Fruit fly (Drosophila melanogaster) whole organism, embryonic: ENCODE measurements around the gene Pbgs.
A peak's percentile ranks its signal among the peaks of the same experiment; 100 is the strongest.

Source experiments
- Aef1 ChIP-seq: fragments of 200-800 bp; sonication (Bioruptor generic); IDR thresholded peaks from 3 replicates; pipeline ENCODE4 v1.3.6; 2022; ENCODE audit warnings: missing biosample characterization, missing genetic modification characterization
- CG10147 ChIP-seq: fragments of 200-800 bp; sonication (Bioruptor generic); optimal IDR thresholded peaks from 2 replicates; lab custom pipeline; 2019; ENCODE audit warnings: missing biosample characterization, mild to moderate bottlenecking, missing genetic modification characterization, moderate library complexity
- CG10267 ChIP-seq: fragments of 200-800 bp; sonication (Bioruptor generic); optimal IDR thresholded peaks from 2 replicates; lab custom pipeline; 2018; ENCODE audit warnings: missing biosample characterization, mild to moderate bottlenecking, missing genetic modification characterization, moderate library complexity
- CG10274 ChIP-seq: fragments of 200-800 bp; sonication (Bioruptor generic); optimal IDR thresholded peaks from 3 replicates; lab custom pipeline; 2017; ENCODE audit warnings: missing biosample characterization, mild to moderate bottlenecking, missing genetic modification characterization
- CG10462 ChIP-seq: fragments of 200-800 bp; sonication (Bioruptor generic); optimal IDR thresholded peaks from 2 replicates; lab custom pipeline; 2016; ENCODE audit warnings: missing biosample characterization, missing genetic modification characterization
- CG10959 ChIP-seq: fragments of 200-800 bp; sonication (Bioruptor generic); IDR thresholded peaks from 2 replicates; pipeline ENCODE4 v1.3.6; 2022; ENCODE audit warnings: missing biosample characterization, missing genetic modification characterization
- CG13775 ChIP-seq: fragments of 200-800 bp; sonication (Bioruptor generic); optimal IDR thresholded peaks from 3 replicates; lab custom pipeline; 2017; ENCODE audit warnings: missing biosample characterization, mild to moderate bottlenecking, missing genetic modification characterization
- CG13894 ChIP-seq: fragments of 200-800 bp; sonication (Bioruptor generic); optimal IDR thresholded peaks from 3 replicates; lab custom pipeline; 2018; ENCODE audit warnings: missing biosample characterization, mild to moderate bottlenecking, missing genetic modification characterization, moderate library complexity
- CG15601 ChIP-seq: fragments of 200-800 bp; sonication (Bioruptor generic); optimal IDR thresholded peaks from 3 replicates; lab custom pipeline; 2019; ENCODE audit warnings: missing biosample characterization, mild to moderate bottlenecking, missing genetic modification characterization, moderate library complexity
- CG18599 ChIP-seq: fragments of 200-800 bp; sonication (Bioruptor generic); optimal IDR thresholded peaks from 3 replicates; lab custom pipeline; 2017; ENCODE audit warnings: missing biosample characterization, missing genetic modification characterization, mild to moderate bottlenecking, moderate library complexity, missing genetic modification reagents
- CG18619 ChIP-seq: fragments of 200-800 bp; sonication (Bioruptor generic); optimal IDR thresholded peaks from 3 replicates; lab custom pipeline; 2017; ENCODE audit warnings: missing biosample characterization, mild to moderate bottlenecking, missing genetic modification characterization
- CG2889 ChIP-seq: fragments of 200-800 bp; sonication (Bioruptor generic); IDR thresholded peaks from 3 replicates; pipeline ENCODE4 v1.3.6; 2022; ENCODE audit warnings: missing biosample characterization, missing genetic modification characterization
- CG3065 ChIP-seq: fragments of 200-800 bp; sonication (Bioruptor generic); optimal IDR thresholded peaks from 2 replicates; lab custom pipeline; 2016; ENCODE audit warnings: missing biosample characterization, missing genetic modification characterization
- CG3726 ChIP-seq: fragments of 200-800 bp; sonication (Bioruptor generic); IDR thresholded peaks from 3 replicates; pipeline ENCODE4, ENCODE4 v1.3.6; 2022; ENCODE audit warnings: missing biosample characterization, missing genetic modification characterization
- CG6272 ChIP-seq: fragments of 200-800 bp; sonication (Bioruptor generic); IDR thresholded peaks from 2 replicates; pipeline ENCODE4 v1.3.6; 2022; ENCODE audit warnings: missing biosample characterization, missing genetic modification characterization
- CG7556 ChIP-seq: fragments of 200-800 bp; sonication (Bioruptor generic); optimal IDR thresholded peaks from 2 replicates; lab custom pipeline; 2017; ENCODE audit warnings: missing biosample characterization, mild to moderate bottlenecking, missing genetic modification characterization
- CG8944 ChIP-seq: fragments of 200-800 bp; sonication (Bioruptor generic); optimal IDR thresholded peaks from 3 replicates; lab custom pipeline; 2016; ENCODE audit warnings: missing biosample characterization, missing genetic modification characterization
- CG9437 ChIP-seq: fragments of 200-800 bp; sonication (Bioruptor generic); optimal IDR thresholded peaks from 2 replicates; lab custom pipeline; 2018; ENCODE audit warnings: missing biosample characterization, mild to moderate bottlenecking, missing genetic modification characterization
- CG9876 ChIP-seq: fragments of 200-800 bp; sonication (Bioruptor generic); optimal IDR thresholded peaks from 2 replicates; lab custom pipeline; 2016; ENCODE audit warnings: missing biosample characterization, missing genetic modification characterization
- Camta ChIP-seq: fragments of 200-800 bp; sonication (Bioruptor generic); optimal IDR thresholded peaks from 2 replicates; lab custom pipeline; 2016; ENCODE audit warnings: missing biosample characterization, missing genetic modification characterization
- Chrac-16 ChIP-seq: fragments of 200-800 bp; sonication (Bioruptor generic); optimal IDR thresholded peaks from 3 replicates; lab custom pipeline; 2016; ENCODE audit warnings: missing biosample characterization, missing genetic modification characterization
- CrebB ChIP-seq: fragments of 200-800 bp; sonication (Bioruptor generic); optimal IDR thresholded peaks from 3 replicates; lab custom pipeline; 2018; ENCODE audit warnings: missing biosample characterization, mild to moderate bottlenecking, missing genetic modification characterization
- D ChIP-seq, 2 experiments: fragments of 200-800 bp in 1 of 2; fragments of >200 bp in 1 of 2; sonication (Bioruptor generic) in 1 of 2; optimal IDR thresholded peaks; 2 replicates in 1 of 2; 3 replicates in 1 of 2; lab custom pipeline; 2017; ENCODE audit warnings: mild to moderate bottlenecking in 1 of 2, missing biosample characterization in 1 of 2, missing genetic modification characterization in 1 of 2, missing genetic modification reagents in 1 of 2
- HLHmδ ChIP-seq: fragments of 200-800 bp; sonication (Bioruptor generic); optimal IDR thresholded peaks from 2 replicates; lab custom pipeline; 2018; ENCODE audit warnings: missing biosample characterization, mild to moderate bottlenecking, missing genetic modification characterization, moderate library complexity
- HmgD ChIP-seq: fragments of 200-800 bp; sonication (Bioruptor generic); optimal IDR thresholded peaks from 3 replicates; lab custom pipeline; 2016; ENCODE audit warnings: missing biosample characterization, missing genetic modification characterization
- Lhr ChIP-seq: fragments of 200-800 bp; sonication (Bioruptor generic); optimal IDR thresholded peaks from 3 replicates; lab custom pipeline; 2017; ENCODE audit warnings: mild to moderate bottlenecking, missing biosample characterization, missing genetic modification reagents, missing genetic modification characterization
- Lim3 ChIP-seq: fragments of 200-800 bp; sonication (Bioruptor generic); IDR thresholded peaks from 2 replicates; pipeline ENCODE4 v1.3.6; 2022; ENCODE audit warnings: missing biosample characterization, missing genetic modification characterization
- Lpt ChIP-seq: fragments of >200 bp; optimal IDR thresholded peaks from 2 replicates; lab custom pipeline; 2018; ENCODE audit warnings: missing biosample characterization, missing genetic modification characterization
- ase ChIP-seq: fragments of 200-800 bp; sonication (Bioruptor generic); IDR thresholded peaks from 3 replicates; pipeline ENCODE4 v1.3.6; 2022; ENCODE audit warnings: missing biosample characterization, missing genetic modification characterization
- ash1 ChIP-seq: fragments of 200-800 bp; sonication (Bioruptor generic); optimal IDR thresholded peaks from 2 replicates; lab custom pipeline; 2018; ENCODE audit warnings: missing biosample characterization, mild to moderate bottlenecking, missing genetic modification characterization
- az2 ChIP-seq: fragments of 200-800 bp; sonication (Bioruptor generic); optimal IDR thresholded peaks from 3 replicates; lab custom pipeline; 2016; ENCODE audit warnings: missing biosample characterization, missing genetic modification characterization
- bowl ChIP-seq: fragments of 200-800 bp; sonication (Bioruptor generic); IDR thresholded peaks from 2 replicates; pipeline ENCODE4 v1.3.6; 2022; ENCODE audit warnings: missing biosample characterization, missing genetic modification characterization
- crp ChIP-seq, 2 experiments: fragments of 200-800 bp; sonication (Bioruptor generic); optimal IDR thresholded peaks; 2 replicates in 1 of 2; 3 replicates in 1 of 2; lab custom pipeline; 2017; ENCODE audit warnings: missing biosample characterization in 2 of 2, missing genetic modification characterization in 2 of 2, mild to moderate bottlenecking in 1 of 2, moderate library complexity in 1 of 2
- dati ChIP-seq: fragments of 200-800 bp; sonication (Bioruptor generic); IDR thresholded peaks from 2 replicates; pipeline ENCODE4 v1.3.6; 2022; ENCODE audit warnings: missing biosample characterization, missing genetic modification characterization
- dysf ChIP-seq: fragments of 200-800 bp; sonication (Bioruptor generic); IDR thresholded peaks from 3 replicates; pipeline ENCODE4 v1.3.6; 2022; ENCODE audit warnings: missing biosample characterization, missing genetic modification characterization
- en ChIP-seq: fragments of 200-800 bp; sonication (Bioruptor generic); optimal IDR thresholded peaks from 2 replicates; lab custom pipeline; 2016; ENCODE audit warnings: missing biosample characterization, missing genetic modification characterization
- eve ChIP-seq, 2 experiments: fragments of >200 bp; optimal IDR thresholded peaks; 2 replicates each; lab custom pipeline; 2017; ENCODE audit warnings: missing biosample characterization in 2 of 2, missing genetic modification characterization in 2 of 2
- gcm ChIP-seq: fragments of 200-800 bp; sonication (Bioruptor generic); optimal IDR thresholded peaks from 2 replicates; lab custom pipeline; 2019; ENCODE audit warnings: missing biosample characterization, mild to moderate bottlenecking, missing genetic modification characterization, moderate library complexity
- grau ChIP-seq: fragments of 200-800 bp; optimal IDR thresholded peaks from 3 replicates; lab custom pipeline; 2019; ENCODE audit warnings: missing biosample characterization, mild to moderate bottlenecking, missing genetic modification characterization, moderate library complexity
- hbn ChIP-seq: fragments of 200-800 bp; sonication (Bioruptor generic); IDR thresholded peaks from 2 replicates; pipeline ENCODE4 v1.3.6; 2022; ENCODE audit warnings: missing biosample characterization, missing genetic modification characterization; ENCODE audit not compliant: partially characterized antibody
- jigr1 ChIP-seq: fragments of 200-800 bp; sonication (Bioruptor generic); IDR thresholded peaks from 3 replicates; pipeline ENCODE4 v1.3.6; 2022; ENCODE audit warnings: missing biosample characterization, missing genetic modification characterization
- klu ChIP-seq: fragments of 200-800 bp; sonication (Bioruptor generic); IDR thresholded peaks from 2 replicates; pipeline ENCODE4 v1.3.6; 2022; ENCODE audit warnings: missing biosample characterization, missing genetic modification characterization
- pfk ChIP-seq: fragments of 200-800 bp; sonication (Bioruptor generic); optimal IDR thresholded peaks from 2 replicates; lab custom pipeline; 2018; ENCODE audit warnings: missing biosample characterization, mild to moderate bottlenecking, missing genetic modification characterization, moderate library complexity
- repo ChIP-seq: fragments of 200-800 bp; sonication (Bioruptor generic); optimal IDR thresholded peaks from 2 replicates; lab custom pipeline; 2016; ENCODE audit warnings: missing biosample characterization, missing genetic modification characterization
- salm ChIP-seq: fragments of 200-800 bp; sonication (Bioruptor generic); optimal IDR thresholded peaks from 2 replicates; lab custom pipeline; 2018; ENCODE audit warnings: missing biosample characterization, mild to moderate bottlenecking, missing genetic modification characterization
- slbo ChIP-seq: fragments of 200-800 bp; sonication (Bioruptor generic); IDR thresholded peaks from 2 replicates; pipeline ENCODE4 v1.3.6; 2022; ENCODE audit warnings: missing biosample characterization, missing genetic modification characterization
- slp2 ChIP-seq: fragments of 200-800 bp; sonication (Bioruptor generic); optimal IDR thresholded peaks from 2 replicates; lab custom pipeline; 2016; ENCODE audit warnings: missing biosample characterization, missing genetic modification characterization
- trem ChIP-seq: fragments of 200-800 bp; optimal IDR thresholded peaks from 3 replicates; lab custom pipeline; 2019; ENCODE audit warnings: missing biosample characterization, mild to moderate bottlenecking, missing genetic modification characterization, moderate library complexity

The Pbgs gene

dm6 chr3L:12266343-12267287, 4.5 kb downstream of the Pbgs start, which contains the start of gene app (continued):
- TF ChIP-seq crp (GFP tag; optimal IDR thresholded peaks at IDR 0.05; lab: Kevin White, UChicago) = no peak
- peak; percentile 11 for TF ChIP-seq en
- TF ChIP-seq CG10462 (GFP tag; lab: Kevin White, UChicago) = peak; percentile 74
- peak; percentile 69 for TF ChIP-seq gcm (GFP tag; lab: Kevin White, UChicago)
- TF ChIP-seq trem (tag; lab: Kevin White, UChicago) = peak; percentile 71
- TF ChIP-seq Camta = peak; percentile 62
- TF ChIP-seq jigr1 = 0 out of 3 replicates have a peak, but pooled peaks have one; percentile 55
- TF ChIP-seq CG10959 (GFP tag; lab: Robert Waterston, UW) = peak; percentile 65; the same call in 1 of the 2 replicates
- TF ChIP-seq CG3726 = peak; percentile 80; the same call in 1 of the 3 replicates
- TF ChIP-seq CG2889 (GFP tag; lab: Robert Waterston, UW) = peak; percentile 79
- TF ChIP-seq CG3065 (GFP tag; lab: Kevin White, UChicago) = peak; percentile 14
- peak; percentile 78 for TF ChIP-seq bowl
- peak; percentile 89 for TF ChIP-seq CG18619 (GFP tag; lab: Kevin White, UChicago)
- TF ChIP-seq grau (tag; lab: Kevin White, UChicago) = peak; percentile 87
- peak; percentile 65 for TF ChIP-seq CG8944 (GFP tag; lab: Kevin White, UChicago)
- TF ChIP-seq CG10267 (tag; lab: Kevin White, UChicago) = peak; percentile 75
- no peak for TF ChIP-seq Lpt (GFP tag; lab: Kevin White, UChicago)
- peak; percentile 69 for TF ChIP-seq klu
- TF ChIP-seq ase = peak; percentile 88
- TF ChIP-seq CG15601 = peak; percentile 78
- peak; percentile 63 for TF ChIP-seq pfk
- TF ChIP-seq CG18599 (GFP tag; lab: Kevin White, UChicago) = peak; percentile 92
- peak; percentile 77 for TF ChIP-seq az2
- peak; percentile 81 for TF ChIP-seq CG7556 (GFP tag; lab: Kevin White, UChicago)
- peak in 1 of 2 experiments; percentile 36 for TF ChIP-seq eve (GFP tag; optimal IDR thresholded peaks at IDR 0.05; lab: Kevin White, UChicago)
- TF ChIP-seq Lhr (GFP tag; lab: Kevin White, UChicago) = peak; percentile 71
- peak; percentile 72 for TF ChIP-seq CG10147 (GFP tag; lab: Kevin White, UChicago)
- TF ChIP-seq CG13894 = peak; percentile 79
- no peak for TF ChIP-seq D (optimal IDR thresholded peaks at IDR 0.05; lab: Kevin White, UChicago)
- TF ChIP-seq D (GFP tag; optimal IDR thresholded peaks at IDR 0.05; lab: Kevin White, UChicago) = peak; percentile 76
- peak; percentile 71 for TF ChIP-seq salm (tag; lab: Kevin White, UChicago)
- TF ChIP-seq CG13775 (GFP tag; lab: Kevin White, UChicago) = peak; percentile 91
- peak; percentile 43; the same call in 1 of the 2 replicates for TF ChIP-seq dati
- no peak for TF ChIP-seq ash1
- peak; percentile 90 for TF ChIP-seq slbo (GFP tag; lab: Robert Waterston, UW)
- peak; percentile 87 for TF ChIP-seq Aef1 (GFP tag; lab: Robert Waterston, UW)
- peak; percentile 31 for TF ChIP-seq CG9876 (GFP tag; lab: Kevin White, UChicago)
- TF ChIP-seq HmgD (GFP tag; lab: Kevin White, UChicago) = peak; percentile 1
- peak; percentile 72 for TF ChIP-seq slp2 (GFP tag; lab: Kevin White, UChicago)
- TF ChIP-seq HLHmδ = peak; percentile 5
- TF ChIP-seq CG10274 (GFP tag; lab: Kevin White, UChicago) = peak; percentile 75
- TF ChIP-seq CrebB = peak; percentile 89
- TF ChIP-seq hbn = no peak
- peak; percentile 80 for TF ChIP-seq CG9437 (GFP tag; lab: Kevin White, UChicago)
- TF ChIP-seq dysf = peak; percentile 93
- TF ChIP-seq Chrac-16 (GFP tag; lab: Kevin White, UChicago) = peak; percentile 75
- 0 out of 2 replicates have a peak, but pooled peaks have one; percentile 43 for TF ChIP-seq Lim3
- TF ChIP-seq CG6272 (GFP tag; lab: Robert Waterston, UW) = peak; percentile 78
- TF ChIP-seq repo (GFP tag; lab: Kevin White, UChicago) = peak; percentile 60
